Worm (Caenorhabditis elegans) whole organism, young adult: ENCODE results near the gene lin-54.
A peak's percentile ranks its signal among the peaks of the same experiment; 100 is the strongest.

ENCODE experiments used
- B0019.2 ChIP-seq: fragments of 200-800 bp; sonication (Bioruptor generic); conservative IDR thresholded peaks from 2 replicates; pipeline ENCODE4 v1.3.6; 2022; ENCODE audit warnings: missing genetic modification reagents, missing genetic modification characterization, missing compliant biosample characterization
- B0035.1 ChIP-seq: sonication (generic microtip); optimal IDR thresholded peaks from 2 replicates; lab custom pipeline; 2016; ENCODE audit warnings: missing genetic modification characterization, mild to moderate bottlenecking, missing compliant biosample characterization, missing genotype, missing genetic modification reagents
- C06A6.2 ChIP-seq: fragments of 200-800 bp; sonication (Bioruptor generic); conservative IDR thresholded peaks from 2 replicates; pipeline ENCODE4 v1.3.6; 2022; ENCODE audit warnings: missing genetic modification characterization, missing compliant biosample characterization
- F37B4.10 ChIP-seq: fragments of 200-800 bp; sonication (Bioruptor generic); IDR thresholded peaks from 2 replicates; pipeline ENCODE4 v1.3.6; 2022; ENCODE audit warnings: missing genetic modification characterization, missing compliant biosample characterization
- F57C9.4 ChIP-seq: sonication (generic microtip); optimal IDR thresholded peaks from 2 replicates; lab custom pipeline; 2017; ENCODE audit warnings: mild to moderate bottlenecking, missing genetic modification characterization, missing compliant biosample characterization
- Y53G8AR.9 ChIP-seq: fragments of 200-800 bp; sonication (Bioruptor generic); conservative IDR thresholded peaks from 2 replicates; pipeline ENCODE4 v1.3.6; 2022; ENCODE audit warnings: missing genetic modification reagents, missing genetic modification characterization, missing compliant biosample characterization
- Y56A3A.18 ChIP-seq: fragments of 200-800 bp; sonication (Bioruptor generic); IDR thresholded peaks from 2 replicates; pipeline ENCODE4 v1.3.6; 2022; ENCODE audit warnings: missing genetic modification reagents, missing genetic modification characterization, missing compliant biosample characterization
- Y95B8A.8 ChIP-seq: fragments of 200-800 bp; sonication (Bioruptor generic); IDR thresholded peaks from 2 replicates; pipeline ENCODE4 v1.3.6; 2022; ENCODE audit warnings: missing genetic modification reagents, missing genetic modification characterization, missing compliant biosample characterization
- akir-1 ChIP-seq: fragments of 200-800 bp; sonication (Bioruptor generic); optimal IDR thresholded peaks from 2 replicates; lab custom pipeline; 2018; ENCODE audit warnings: mild to moderate bottlenecking, missing genetic modification characterization, moderate library complexity, missing compliant biosample characterization
- attf-6 ChIP-seq: fragments of 200-800 bp; sonication (Bioruptor generic); IDR thresholded peaks from 2 replicates; pipeline ENCODE4 v1.3.6; 2022; ENCODE audit warnings: missing genetic modification reagents, missing genetic modification characterization, missing compliant biosample characterization
- bed-2 ChIP-seq: fragments of 200-800 bp; sonication (Bioruptor generic); IDR thresholded peaks from 2 replicates; pipeline ENCODE4 v1.3.6; 2022; ENCODE audit warnings: missing genetic modification reagents, missing genetic modification characterization, missing compliant biosample characterization
- cebp-1 ChIP-seq, 2 experiments: fragments of 200-800 bp in 1 of 2; sonication (Bioruptor generic) in 1 of 2; sonication (generic microtip) in 1 of 2; IDR thresholded peaks in 1 of 2; optimal IDR thresholded peaks in 1 of 2; 2 replicates each; pipeline versions ENCODE4 v1.3.6 to Lab custom; 2017 to 2022; ENCODE audit warnings: missing compliant biosample characterization in 2 of 2, missing genetic modification characterization in 2 of 2, mild to moderate bottlenecking in 1 of 2, missing genetic modification reagents in 1 of 2, moderate library complexity in 1 of 2
- cebp-2 ChIP-seq: fragments of 200-800 bp; sonication (Bioruptor generic); IDR thresholded peaks from 2 replicates; pipeline ENCODE4 v1.3.6; 2022; ENCODE audit warnings: missing genetic modification characterization, missing compliant biosample characterization
- ceh-27 ChIP-seq: fragments of 200-800 bp; sonication (Bioruptor generic); optimal IDR thresholded peaks from 2 replicates; lab custom pipeline; 2018; ENCODE audit warnings: mild to moderate bottlenecking, missing genetic modification characterization, moderate library complexity, missing compliant biosample characterization
- ceh-79 ChIP-seq: sonication (generic microtip); optimal IDR thresholded peaks from 2 replicates; lab custom pipeline; 2017; ENCODE audit warnings: mild to moderate bottlenecking, missing genetic modification characterization, missing compliant biosample characterization
- dox-1 ChIP-seq: fragments of 200-800 bp; sonication (Bioruptor generic); IDR thresholded peaks from 2 replicates; pipeline ENCODE4 v1.3.6; 2022; ENCODE audit warnings: missing genetic modification reagents, missing genetic modification characterization, missing compliant biosample characterization
- efl-1 ChIP-seq: fragments of 150-350 bp; optimal IDR thresholded peaks from 2 replicates; lab custom pipeline; 2014; ENCODE audit warnings: missing biosample characterization, missing genetic modification reagents, missing genetic modification characterization
- him-1 ChIP-seq: sonication (generic microtip); optimal IDR thresholded peaks from 2 replicates; lab custom pipeline; 2016; ENCODE audit warnings: missing genotype, missing genetic modification reagents, missing genetic modification characterization, missing compliant biosample characterization
- hlh-12 ChIP-seq: sonication (generic microtip); optimal IDR thresholded peaks from 2 replicates; lab custom pipeline; 2016; ENCODE audit warnings: missing genetic modification characterization, missing compliant biosample characterization
- hmg-1.2 ChIP-seq: fragments of 200-800 bp; sonication (Bioruptor generic); IDR thresholded peaks from 2 replicates; pipeline ENCODE4 v1.3.6; 2022; ENCODE audit warnings: missing genetic modification reagents, missing genetic modification characterization, missing compliant biosample characterization
- lag-1 ChIP-seq: fragments of 200-800 bp; sonication (Bioruptor generic); IDR thresholded peaks from 2 replicates; pipeline ENCODE4 v1.3.6; 2022; ENCODE audit warnings: missing genetic modification reagents, missing genetic modification characterization, missing compliant biosample characterization
- let-607 ChIP-seq, 2 experiments: fragments of 200-800 bp in 1 of 2; sonication (Bioruptor generic) in 1 of 2; sonication (generic microtip) in 1 of 2; optimal IDR thresholded peaks; 2 replicates each; lab custom pipeline; 2016 to 2018; ENCODE audit warnings: mild to moderate bottlenecking in 2 of 2, missing compliant biosample characterization in 2 of 2, missing genetic modification characterization in 2 of 2, moderate library complexity in 2 of 2, missing genotype in 1 of 2
- lin-35 ChIP-seq, 3 experiments: fragments of 150-350 bp in 2 of 3; sonication (generic microtip) in 1 of 3; optimal IDR thresholded peaks; 2 replicates each; lab custom pipeline; 2014 to 2018; ENCODE audit warnings: missing biosample characterization in 3 of 3, missing genetic modification characterization in 3 of 3, missing genetic modification reagents in 3 of 3
- lin-40 ChIP-seq: sonication (generic microtip); optimal IDR thresholded peaks from 2 replicates; lab custom pipeline; 2016; ENCODE audit warnings: missing genetic modification characterization, mild to moderate bottlenecking, missing compliant biosample characterization, missing genotype, missing genetic modification reagents
- lin-54 ChIP-seq: fragments of 200-800 bp; sonication (Bioruptor generic); optimal IDR thresholded peaks from 2 replicates; lab custom pipeline; 2018; ENCODE audit warnings: mild to moderate bottlenecking, missing genetic modification characterization, missing compliant biosample characterization
- lsl-1 ChIP-seq: fragments of 200-800 bp; sonication (Bioruptor generic); optimal IDR thresholded peaks from 2 replicates; lab custom pipeline; 2018; ENCODE audit warnings: mild to moderate bottlenecking, missing genetic modification characterization, moderate library complexity, missing compliant biosample characterization
- madf-10 ChIP-seq: sonication (generic microtip); optimal IDR thresholded peaks from 2 replicates; lab custom pipeline; 2016; ENCODE audit warnings: mild to moderate bottlenecking, missing genetic modification characterization, missing compliant biosample characterization
- madf-8 ChIP-seq: fragments of 200-800 bp; sonication (Bioruptor generic); conservative IDR thresholded peaks from 2 replicates; pipeline ENCODE4 v1.3.6; 2022; ENCODE audit warnings: missing genetic modification reagents, missing genetic modification characterization, missing compliant biosample characterization
- mxl-1 ChIP-seq: sonication (generic microtip); optimal IDR thresholded peaks from 2 replicates; lab custom pipeline; 2016; ENCODE audit warnings: missing genetic modification characterization, missing compliant biosample characterization
- nhr-179 ChIP-seq: sonication (generic microtip); optimal IDR thresholded peaks from 2 replicates; lab custom pipeline; 2016; ENCODE audit warnings: mild to moderate bottlenecking, missing genetic modification characterization, missing compliant biosample characterization
- nhr-27 ChIP-seq: fragments of 200-800 bp; sonication (Bioruptor generic); optimal IDR thresholded peaks from 2 replicates; lab custom pipeline; 2018; ENCODE audit warnings: mild to moderate bottlenecking, missing genetic modification characterization, moderate library complexity, missing compliant biosample characterization
- rec-8 ChIP-seq, 2 experiments: sonication (generic microtip); optimal IDR thresholded peaks; 2 replicates each; lab custom pipeline; 2016; ENCODE audit warnings: mild to moderate bottlenecking in 2 of 2, missing genetic modification characterization in 2 of 2, missing genetic modification reagents in 2 of 2, missing genotype in 2 of 2, missing biosample characterization in 1 of 2, missing compliant biosample characterization in 1 of 2, moderate library complexity in 1 of 2
- repo-1 ChIP-seq: sonication (generic microtip); optimal IDR thresholded peaks from 2 replicates; lab custom pipeline; 2017; ENCODE audit warnings: mild to moderate bottlenecking, missing genetic modification characterization, missing compliant biosample characterization
- sea-2 ChIP-seq: fragments of 200-800 bp; sonication (Bioruptor generic); IDR thresholded peaks from 2 replicates; pipeline ENCODE4 v1.3.6; 2022; ENCODE audit warnings: missing genetic modification characterization, missing compliant biosample characterization
- snpc-1.1 ChIP-seq: sonication (generic microtip); optimal IDR thresholded peaks from 2 replicates; lab custom pipeline; 2017; ENCODE audit warnings: missing genetic modification characterization, mild to moderate bottlenecking, missing compliant biosample characterization, antibody characterized with exemption, moderate library complexity, missing genotype, missing genetic modification reagents; ENCODE audit not compliant: insufficient read depth
- snpc-3.4 ChIP-seq: sonication (generic microtip); optimal IDR thresholded peaks from 2 replicates; lab custom pipeline; 2017; ENCODE audit warnings: missing genetic modification characterization, mild to moderate bottlenecking, missing compliant biosample characterization, antibody characterized with exemption, moderate library complexity, missing genotype, missing genetic modification reagents
- snpc-4 ChIP-seq, 5 experiments: fragments of 150-350 bp in 1 of 5; sonication (generic microtip) in 4 of 5; optimal IDR thresholded peaks; 2 replicates each; lab custom pipeline; 2014 to 2018; ENCODE audit warnings: missing genetic modification characterization in 5 of 5, missing biosample characterization in 3 of 5, antibody characterized with exemption in 2 of 5, mild to moderate bottlenecking in 2 of 5, missing compliant biosample characterization in 2 of 5, missing genotype in 2 of 5, moderate library complexity in 2 of 5, missing genetic modification reagents in 1 of 5
- tlf-1 ChIP-seq: fragments of 200-800 bp; sonication (Bioruptor generic); optimal IDR thresholded peaks from 2 replicates; lab custom pipeline; 2018; ENCODE audit warnings: mild to moderate bottlenecking, missing genetic modification characterization, missing compliant biosample characterization
- unc-62 ChIP-seq: fragments of 150-350 bp; optimal IDR thresholded peaks from 2 replicates; lab custom pipeline; 2014; ENCODE audit warnings: missing biosample characterization, missing genetic modification reagents, missing genetic modification characterization
- ztf-28 ChIP-seq: fragments of 200-800 bp; sonication (Bioruptor generic); IDR thresholded peaks from 2 replicates; pipeline ENCODE4 v1.3.6; 2022; ENCODE audit warnings: missing genetic modification reagents, missing genetic modification characterization, missing compliant biosample characterization
- ztf-3 ChIP-seq: fragments of 200-800 bp; sonication (Bioruptor generic); optimal IDR thresholded peaks from 2 replicates; lab custom pipeline; 2018; ENCODE audit warnings: mild to moderate bottlenecking, missing genetic modification characterization, missing compliant biosample characterization

lin-54 gene

ce11 chrIV:13247780-13248179 lies 6.9 kb downstream of the lin-54 start:
- TF ChIP-seq lin-54 (peak; percentile 59), madf-10 (tag; lab: Kevin White, UChicago) (no peak), efl-1 (GFP tag; lab: Kevin White, UChicago) (peak; percentile 24), ztf-3 (GFP tag; lab: Kevin White, UChicago) (no peak)

DNA sequence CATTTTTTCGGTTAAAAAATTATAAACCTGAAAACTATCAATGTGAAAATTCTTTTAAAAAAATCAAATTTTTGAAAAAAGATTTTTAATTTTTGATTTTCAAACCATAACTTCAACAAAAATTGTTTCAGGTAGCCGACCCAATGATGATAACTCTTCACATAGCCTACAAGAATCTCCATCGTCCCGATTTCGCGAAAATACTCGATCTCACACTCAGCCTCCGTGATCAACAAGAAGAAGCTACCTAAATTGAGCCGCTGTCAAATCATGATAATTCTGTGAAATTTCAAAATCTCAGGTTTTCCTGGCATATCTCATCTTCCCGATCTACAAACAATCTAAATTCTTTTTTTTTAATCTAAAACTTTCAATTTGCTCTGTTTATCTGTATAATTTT lies 9.4 kb downstream of the lin-54 start:
- peak; percentile 11 for TF ChIP-seq repo-1 (tag; lab: Kevin White, UChicago)
- TF ChIP-seq cebp-1 (GFP tag; IDR thresholded peaks at IDR 0.05; lab: Robert Waterston, UW), result peak; percentile 70
- TF ChIP-seq cebp-1 (tag; optimal IDR thresholded peaks at IDR 0.05; lab: Kevin White, UChicago), result peak; percentile 45
- TF ChIP-seq snpc-4 (GFP tag; optimal IDR thresholded peaks at IDR 0.05; lab: Kevin White, UChicago), result no peak
- TF ChIP-seq snpc-4 (tag; optimal IDR thresholded peaks at IDR 0.05; lab: Kevin White, UChicago), result no peak
- 0 out of 2 replicates have a peak, but pooled peaks have one; percentile 63 for TF ChIP-seq cebp-2 (GFP tag; lab: Robert Waterston, UW)
- 0 out of 2 replicates have a peak, but pooled peaks have one; percentile 11 for TF ChIP-seq Y56A3A.18
- TF ChIP-seq ceh-27 (GFP tag; lab: Kevin White, UChicago), result no peak
- 0 out of 2 replicates have a peak, but pooled peaks have one; percentile 43 for TF ChIP-seq F37B4.10 (GFP tag; lab: Robert Waterston, UW)
- TF ChIP-seq nhr-27, result no peak
- TF ChIP-seq Y53G8AR.9 (GFP tag; lab: Robert Waterston, UW), result peak; percentile 63; the same call in 1 of the 2 replicates
- no peak for TF ChIP-seq mxl-1
- no peak for TF ChIP-seq lin-35 (GFP tag; optimal IDR thresholded peaks at IDR 0.05; lab: Kevin White, UChicago)
- TF ChIP-seq B0019.2 (GFP tag; lab: Robert Waterston, UW), result no peak

DNA sequence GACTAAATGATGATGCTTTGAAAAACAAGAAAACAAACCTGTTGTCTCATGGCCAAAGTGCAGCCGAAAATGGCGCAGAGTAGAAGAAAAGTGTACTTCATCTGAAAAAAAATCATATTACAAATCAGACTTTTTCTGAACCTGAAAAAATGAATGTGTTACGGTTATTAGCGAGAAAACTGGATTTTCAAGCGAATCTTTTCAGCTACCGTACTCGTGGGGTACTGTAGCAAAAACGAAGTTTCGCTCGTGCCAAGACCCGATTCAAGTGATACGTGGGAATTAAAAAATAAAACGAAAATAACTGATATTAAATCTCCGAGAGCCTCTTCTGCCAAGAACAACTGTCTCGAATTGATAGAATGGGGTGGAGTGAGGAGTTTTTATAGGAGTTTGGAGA lies 11.4 kb downstream of the lin-54 start, which contains the start of gene ttr-51:
TSS of gene ttr-51 (minus strand) at position 101 of the 400 bp plus-strand sequence.
- no peak for TF ChIP-seq akir-1 (GFP tag; lab: Kevin White, UChicago)
- TF ChIP-seq lag-1 (GFP tag; lab: Robert Waterston, UW), result no peak
- no peak for TF ChIP-seq cebp-2 (GFP tag; lab: Robert Waterston, UW)
- TF ChIP-seq, all 124 proteins: peak for 0

ce11 chrIV:13253841-13254240 lies 13.0 kb downstream of the lin-54 start, which contains the start of gene ttr-45:
TSS of gene ttr-45 (plus strand) at chrIV:13254225.
- no peak for TF ChIP-seq bed-2 (GFP tag; lab: Robert Waterston, UW)
- 0 out of 2 replicates have a peak, but pooled peaks have one; percentile 25 for TF ChIP-seq dox-1 (GFP tag; lab: Robert Waterston, UW)
- TF ChIP-seq lin-40 (tag; lab: Kevin White, UChicago), result peak; percentile 44
- TF ChIP-seq C06A6.2 (GFP tag; lab: Robert Waterston, UW), result no peak
- no peak for TF ChIP-seq ceh-79 (tag; lab: Kevin White, UChicago)
- TF ChIP-seq F57C9.4, result no peak
- no peak for TF ChIP-seq sea-2 (GFP tag; lab: Robert Waterston, UW)
- no peak for TF ChIP-seq hmg-1.2
- no peak for TF ChIP-seq Y95B8A.8 (GFP tag; lab: Robert Waterston, UW)
- no peak for TF ChIP-seq snpc-3.4 (tag; lab: Kevin White, UChicago)
- no peak for TF ChIP-seq cebp-2 (GFP tag; lab: Robert Waterston, UW)
- no peak for TF ChIP-seq attf-6 (GFP tag; lab: Robert Waterston, UW)
- TF ChIP-seq snpc-1.1 (tag; lab: Kevin White, UChicago), result no peak
- no peak for TF ChIP-seq ztf-28 (GFP tag; lab: Robert Waterston, UW)
- no peak for TF ChIP-seq nhr-179 (tag; lab: Kevin White, UChicago)
- TF ChIP-seq tlf-1 (GFP tag; lab: Kevin White, UChicago), result peak; percentile 52
- no peak for TF ChIP-seq rec-8 (tag; optimal IDR thresholded peaks at IDR 0.05; lab: Kevin White, UChicago)
- peak; percentile 74 for TF ChIP-seq unc-62 (GFP tag; lab: Kevin White, UChicago)
- no peak for TF ChIP-seq Y53G8AR.9 (GFP tag; lab: Robert Waterston, UW)
- TF ChIP-seq B0035.1, result no peak
- TF ChIP-seq let-607 (tag; optimal IDR thresholded peaks at IDR 0.05; lab: Kevin White, UChicago), result peak; percentile 28 to 58
- no peak for TF ChIP-seq ceh-27 (GFP tag; lab: Kevin White, UChicago)
- no peak for TF ChIP-seq hlh-12
- no peak for TF ChIP-seq madf-8 (GFP tag; lab: Robert Waterston, UW)
- TF ChIP-seq ztf-3 (GFP tag; lab: Kevin White, UChicago), result no peak
- no peak for TF ChIP-seq lsl-1 (GFP tag; lab: Kevin White, UChicago)
- TF ChIP-seq lag-1 (GFP tag; lab: Robert Waterston, UW), result no peak
- no peak for TF ChIP-seq him-1 (tag; lab: Kevin White, UChicago)
